Fruit fly (Drosophila melanogaster): Measurements from ENCODE around the gene Ccm3.

Ccm3 gene

dm6 chr3R:15332994-15333393 is 38.8 kb upstream of the Ccm3 start, which contains the start of the genes Fkbp39 and Cyfip (continued):
- TF ChIP-seq CG32772 (GFP tag; IDR thresholded peaks at IDR 0.05) = peak; percentile 78
- TF ChIP-seq CG1233 (GFP tag; optimal IDR thresholded peaks at IDR 0.05) = no peak
- TF ChIP-seq CG31388 (GFP tag; optimal IDR thresholded peaks at IDR 0.05) = no peak
- peak; percentile 100 for TF ChIP-seq Sry-δ (GFP tag; optimal IDR thresholded peaks at IDR 0.05)
- TF ChIP-seq CG2712 (tag; optimal IDR thresholded peaks at IDR 0.05) = peak; percentile 52
- TF ChIP-seq CG3065 (GFP tag; optimal IDR thresholded peaks at IDR 0.05) = no peak
- peak; percentile 89 for TF ChIP-seq CG2116 (GFP tag; optimal IDR thresholded peaks at IDR 0.05)
- no peak for TF ChIP-seq org-1 (GFP tag; optimal IDR thresholded peaks at IDR 0.05)
- peak; percentile 77 for TF ChIP-seq CG17829 (tag; optimal IDR thresholded peaks at IDR 0.05)
- no peak for TF ChIP-seq CG2678 (tag; optimal IDR thresholded peaks at IDR 0.05)
- TF ChIP-seq Abd-B (GFP tag; optimal IDR thresholded peaks at IDR 0.05) = peak; percentile 48
- peak in 1 of 3 experiments; percentile 61 for TF ChIP-seq Stat92E (GFP tag; optimal IDR thresholded peaks at IDR 0.05)
- TF ChIP-seq hb (GFP tag; IDR thresholded peaks at IDR 0.05; ENCODE audit: partially characterized antibody) = peak; percentile 70; the same call in 1 of the 3 replicates
- no peak for TF ChIP-seq Eip74EF (GFP tag; optimal IDR thresholded peaks at IDR 0.05)
- no peak for TF ChIP-seq CG12299 (tag; optimal IDR thresholded peaks at IDR 0.05)
- TF ChIP-seq CG18011 (GFP tag; optimal IDR thresholded peaks at IDR 0.05) = peak; percentile 47
- TF ChIP-seq MBD-R2 (GFP tag; IDR thresholded peaks at IDR 0.05) = peak; percentile 98
- TF ChIP-seq sima (GFP tag; optimal IDR thresholded peaks at IDR 0.05) = no peak
- TF ChIP-seq Neu2 (GFP tag; optimal IDR thresholded peaks at IDR 0.05; ENCODE audit: borderline replicate concordance) = no peak
- peak; percentile 85 for TF ChIP-seq CG13287 (GFP tag; IDR thresholded peaks at IDR 0.05; ENCODE audit: partially characterized antibody)
- TF ChIP-seq HHEX (GFP tag; optimal IDR thresholded peaks at IDR 0.05) = no peak
- TF ChIP-seq CG5953 (GFP tag; IDR thresholded peaks at IDR 0.05) = no peak
- peak; percentile 80 for TF ChIP-seq NC2β (GFP tag; optimal IDR thresholded peaks at IDR 0.05)
- peak; percentile 59 for TF ChIP-seq Dad (GFP tag; optimal IDR thresholded peaks at IDR 0.05)
- no peak for TF ChIP-seq CG7357 (GFP tag; IDR thresholded peaks at IDR 0.05)
- no peak for TF ChIP-seq Dip2 (GFP tag; IDR thresholded peaks at IDR 0.05)
- TF ChIP-seq CG17186 (GFP tag; optimal IDR thresholded peaks at IDR 0.05) = peak; percentile 98
- peak; percentile 31; the same call in 1 of the 2 replicates for TF ChIP-seq CG32767 (GFP tag; IDR thresholded peaks at IDR 0.05)
- no peak for TF ChIP-seq CG6854 (GFP tag; optimal IDR thresholded peaks at IDR 0.05)
- no peak; the same call in 1 of the 2 replicates for TF ChIP-seq E2f1 (GFP tag; IDR thresholded peaks at IDR 0.05)
- TF ChIP-seq Drgx (GFP tag; IDR thresholded peaks at IDR 0.05) = no peak
- TF ChIP-seq gsb-n (tag; optimal IDR thresholded peaks at IDR 0.05) = no peak
- TF ChIP-seq Elba2 (GFP tag; optimal IDR thresholded peaks at IDR 0.05) = peak; percentile 35
- TF ChIP-seq bigmax (GFP tag; optimal IDR thresholded peaks at IDR 0.05) = peak; percentile 26
- peak; percentile 18 for TF ChIP-seq CG3995 (GFP tag; optimal IDR thresholded peaks at IDR 0.05)
- TF ChIP-seq Gug (GFP tag; IDR thresholded peaks at IDR 0.05) = peak; percentile 38; the same call in 1 of the 4 replicates
- TF ChIP-seq CG6689 (GFP tag; IDR thresholded peaks at IDR 0.05) = no peak
- no peak for TF ChIP-seq Doc2 (GFP tag; IDR thresholded peaks at IDR 0.05)
- peak; percentile 84 for TF ChIP-seq Rfx (GFP tag; IDR thresholded peaks at IDR 0.05)
- TF ChIP-seq trh (GFP tag; optimal IDR thresholded peaks at IDR 0.05) = no peak
- TF ChIP-seq vnd (GFP tag; IDR thresholded peaks at IDR 0.05; ENCODE audit: partially characterized antibody) = peak; percentile 44; the same call in 1 of the 3 replicates
- no peak for TF ChIP-seq run (tag; optimal IDR thresholded peaks at IDR 0.05)
- peak; percentile 52 for TF ChIP-seq Mes4 (GFP tag; optimal IDR thresholded peaks at IDR 0.05)
- peak; percentile 20 for TF ChIP-seq CG9817 (tag; optimal IDR thresholded peaks at IDR 0.05)
- no peak for TF ChIP-seq gem (tag; optimal IDR thresholded peaks at IDR 0.05)
- no peak for TF ChIP-seq cwo (GFP tag; optimal IDR thresholded peaks at IDR 0.05)
- no peak for TF ChIP-seq CG10431 (GFP tag; optimal IDR thresholded peaks at IDR 0.05)
- TF ChIP-seq Scr (GFP tag; IDR thresholded peaks at IDR 0.05; ENCODE audit: partially characterized antibody) = peak; percentile 68
- TF ChIP-seq az2 (GFP tag; optimal IDR thresholded peaks at IDR 0.05) = peak; percentile 6
- TF ChIP-seq Nf-YA (GFP tag; IDR thresholded peaks at IDR 0.05) = no peak
